Fruit fly (Drosophila melanogaster) whole organism, embryonic: ENCODE data around the gene CG31832.

Experiments
- ATbp ChIP-seq: fragments of 200-800 bp; sonication (Bioruptor generic); optimal IDR thresholded peaks from 2 replicates; lab custom pipeline; 2017; ENCODE audit warnings: missing biosample characterization, mild to moderate bottlenecking, missing genetic modification characterization, missing genetic modification reagents
- Bgb ChIP-seq: fragments of 200-800 bp; sonication (Bioruptor generic); IDR thresholded peaks from 2 replicates; pipeline ENCODE4 v1.3.6; 2022; ENCODE audit warnings: missing biosample characterization, missing genetic modification characterization; ENCODE audit not compliant: partially characterized antibody
- BtbVII ChIP-seq: fragments of 200-800 bp; sonication (Bioruptor generic); optimal IDR thresholded peaks from 3 replicates; lab custom pipeline; 2017; ENCODE audit warnings: missing biosample characterization, mild to moderate bottlenecking, missing genetic modification characterization
- CG10209 ChIP-seq: fragments of 200-800 bp; sonication (Bioruptor generic); optimal IDR thresholded peaks from 3 replicates; lab custom pipeline; 2017; ENCODE audit warnings: missing biosample characterization, mild to moderate bottlenecking, missing genetic modification characterization, missing genetic modification reagents
- CG10565 ChIP-seq: fragments of 200-800 bp; sonication (Bioruptor generic); optimal IDR thresholded peaks from 3 replicates; lab custom pipeline; 2016; ENCODE audit warnings: missing biosample characterization, mild to moderate bottlenecking, missing genetic modification characterization
- CG13894 ChIP-seq: fragments of 200-800 bp; sonication (Bioruptor generic); optimal IDR thresholded peaks from 3 replicates; lab custom pipeline; 2018; ENCODE audit warnings: missing biosample characterization, mild to moderate bottlenecking, missing genetic modification characterization, moderate library complexity
- CG14710 ChIP-seq: fragments of 200-800 bp; sonication (Bioruptor generic); optimal IDR thresholded peaks from 3 replicates; lab custom pipeline; 2019; ENCODE audit warnings: missing biosample characterization, mild to moderate bottlenecking, missing genetic modification characterization, moderate library complexity
- CG15269 ChIP-seq: fragments of 200-800 bp; sonication (Bioruptor generic); optimal IDR thresholded peaks from 2 replicates; lab custom pipeline; 2018; ENCODE audit warnings: missing biosample characterization, mild to moderate bottlenecking, missing genetic modification characterization, moderate library complexity
- CG15479 ChIP-seq: fragments of 200-800 bp; sonication (Bioruptor generic); optimal IDR thresholded peaks from 3 replicates; lab custom pipeline; 2019; ENCODE audit warnings: missing biosample characterization, mild to moderate bottlenecking, missing genetic modification characterization, moderate library complexity
- CG18764 ChIP-seq: fragments of 200-800 bp; sonication (Bioruptor generic); optimal IDR thresholded peaks from 3 replicates; lab custom pipeline; 2016; ENCODE audit warnings: missing biosample characterization, missing genetic modification characterization
- CG2116 ChIP-seq: fragments of 200-800 bp; sonication (Bioruptor generic); optimal IDR thresholded peaks from 3 replicates; lab custom pipeline; 2018; ENCODE audit warnings: missing biosample characterization, mild to moderate bottlenecking, missing genetic modification characterization
- CG3065 ChIP-seq: fragments of 200-800 bp; sonication (Bioruptor generic); optimal IDR thresholded peaks from 2 replicates; lab custom pipeline; 2016; ENCODE audit warnings: missing biosample characterization, missing genetic modification characterization
- CG32532 ChIP-seq: fragments of 200-800 bp; sonication (Bioruptor generic); IDR thresholded peaks from 2 replicates; pipeline ENCODE4 v1.3.6; 2022; ENCODE audit warnings: missing biosample characterization, missing genetic modification characterization
- CG6813 ChIP-seq: fragments of 200-800 bp; sonication (Bioruptor generic); optimal IDR thresholded peaks from 2 replicates; lab custom pipeline; 2017; ENCODE audit warnings: missing biosample characterization, missing genetic modification characterization, mild to moderate bottlenecking, moderate library complexity, missing genetic modification reagents
- CG8290 ChIP-seq, 3 experiments: fragments of 200-800 bp; sonication (Bioruptor generic); optimal IDR thresholded peaks; 2 replicates each; lab custom pipeline; 2016 to 2019; ENCODE audit warnings: missing biosample characterization in 3 of 3, missing genetic modification characterization in 3 of 3, mild to moderate bottlenecking in 2 of 3, moderate library complexity in 1 of 3
- CG9797 ChIP-seq: fragments of 200-800 bp; sonication (Bioruptor generic); optimal IDR thresholded peaks from 3 replicates; lab custom pipeline; 2018; ENCODE audit warnings: missing biosample characterization, mild to moderate bottlenecking, missing genetic modification characterization
- Chrac-16 ChIP-seq: fragments of 200-800 bp; sonication (Bioruptor generic); optimal IDR thresholded peaks from 3 replicates; lab custom pipeline; 2016; ENCODE audit warnings: missing biosample characterization, missing genetic modification characterization
- CrebB ChIP-seq: fragments of 200-800 bp; sonication (Bioruptor generic); optimal IDR thresholded peaks from 3 replicates; lab custom pipeline; 2018; ENCODE audit warnings: missing biosample characterization, mild to moderate bottlenecking, missing genetic modification characterization
- Dip3 ChIP-seq: fragments of 200-800 bp; sonication (Bioruptor generic); optimal IDR thresholded peaks from 3 replicates; lab custom pipeline; 2016; ENCODE audit warnings: missing biosample characterization, missing genetic modification characterization
- E2f1 ChIP-seq: fragments of 200-800 bp; sonication (Bioruptor generic); IDR thresholded peaks from 2 replicates; pipeline ENCODE4 v1.3.6; 2022; ENCODE audit warnings: missing biosample characterization, missing genetic modification characterization
- Ets97D ChIP-seq: fragments of 200-800 bp; sonication (Bioruptor generic); optimal IDR thresholded peaks from 3 replicates; lab custom pipeline; 2016; ENCODE audit warnings: missing biosample characterization, missing genetic modification characterization
- Fer1 ChIP-seq: fragments of 200-800 bp; sonication (Bioruptor generic); optimal IDR thresholded peaks from 2 replicates; lab custom pipeline; 2017; ENCODE audit warnings: missing biosample characterization, mild to moderate bottlenecking, missing genetic modification characterization
- Fer2 ChIP-seq: fragments of 200-800 bp; sonication (Bioruptor generic); optimal IDR thresholded peaks from 2 replicates; lab custom pipeline; 2018; ENCODE audit warnings: missing biosample characterization, mild to moderate bottlenecking, missing genetic modification characterization, moderate library complexity
- GATAe ChIP-seq: fragments of 200-800 bp; sonication (Bioruptor generic); conservative IDR thresholded peaks from 2 replicates; pipeline ENCODE4 v1.3.6; 2022; ENCODE audit warnings: missing biosample characterization, missing genetic modification characterization
- Hr3 ChIP-seq: fragments of 200-800 bp; sonication (Bioruptor generic); optimal IDR thresholded peaks from 3 replicates; lab custom pipeline; 2016; ENCODE audit warnings: missing biosample characterization, missing genetic modification characterization
- Hsf ChIP-seq: fragments of 200-800 bp; sonication (Bioruptor generic); optimal IDR thresholded peaks from 3 replicates; lab custom pipeline; 2016; ENCODE audit warnings: missing biosample characterization, missing genetic modification characterization
- Jarid2 ChIP-seq: fragments of 200-800 bp; sonication (Bioruptor generic); optimal IDR thresholded peaks from 3 replicates; lab custom pipeline; 2017; ENCODE audit warnings: mild to moderate bottlenecking, missing biosample characterization, missing genetic modification reagents, missing genetic modification characterization
- MBD-R2 ChIP-seq: fragments of 200-800 bp; sonication (Bioruptor generic); IDR thresholded peaks from 2 replicates; pipeline ENCODE4 v1.3.6; 2022; ENCODE audit warnings: missing biosample characterization, missing genetic modification characterization
- MESR4 ChIP-seq: fragments of 200-800 bp; sonication (Bioruptor generic); optimal IDR thresholded peaks from 2 replicates; lab custom pipeline; 2018; ENCODE audit warnings: missing biosample characterization, mild to moderate bottlenecking, missing genetic modification characterization, moderate library complexity
- Med ChIP-seq: fragments of 200-800 bp; sonication (Bioruptor generic); peaks from one replicate; lab custom pipeline; 2016; ENCODE audit warnings: missing biosample characterization, missing genetic modification characterization, mild to moderate bottlenecking, inconsistent platforms, moderate library complexity
- abd-A ChIP-seq: fragments of 200-800 bp; sonication (Bioruptor generic); optimal IDR thresholded peaks from 3 replicates; lab custom pipeline; 2019; ENCODE audit warnings: missing biosample characterization, mild to moderate bottlenecking, missing genetic modification characterization, moderate library complexity
- aop ChIP-seq: fragments of 200-800 bp; sonication (Bioruptor generic); IDR thresholded peaks from 2 replicates; pipeline ENCODE4 v1.3.6; 2022; ENCODE audit warnings: missing biosample characterization, missing genetic modification characterization
- ash1 ChIP-seq: fragments of 200-800 bp; sonication (Bioruptor generic); optimal IDR thresholded peaks from 2 replicates; lab custom pipeline; 2018; ENCODE audit warnings: missing biosample characterization, mild to moderate bottlenecking, missing genetic modification characterization
- bab2 ChIP-seq: fragments of 200-800 bp; sonication (Bioruptor generic); optimal IDR thresholded peaks from 2 replicates; lab custom pipeline; 2016; ENCODE audit warnings: missing biosample characterization, missing genetic modification characterization
- cas ChIP-seq: fragments of 200-800 bp; sonication (Bioruptor generic); IDR thresholded peaks from 2 replicates; pipeline ENCODE4 v1.3.6; 2022; ENCODE audit warnings: missing biosample characterization, missing genetic modification characterization
- chif ChIP-seq, 2 experiments: fragments of 200-800 bp; sonication (Bioruptor generic); optimal IDR thresholded peaks; 3 replicates each; lab custom pipeline; 2016; ENCODE audit warnings: missing biosample characterization in 2 of 2, missing genetic modification characterization in 2 of 2
- chn ChIP-seq: fragments of 200-800 bp; sonication (Bioruptor generic); optimal IDR thresholded peaks from 2 replicates; lab custom pipeline; 2016; ENCODE audit warnings: missing biosample characterization, missing genetic modification characterization
- ems ChIP-seq: fragments of 200-800 bp; sonication (Bioruptor generic); optimal IDR thresholded peaks from 3 replicates; lab custom pipeline; 2016; ENCODE audit warnings: missing biosample characterization, missing genetic modification characterization
- exex ChIP-seq: fragments of 200-800 bp; sonication (Bioruptor generic); optimal IDR thresholded peaks from 4 replicates; lab custom pipeline; 2018; ENCODE audit warnings: missing biosample characterization, mild to moderate bottlenecking, missing genetic modification characterization, moderate library complexity
- fd3F ChIP-seq: fragments of 200-800 bp; sonication (Bioruptor generic); optimal IDR thresholded peaks from 2 replicates; lab custom pipeline; 2018; ENCODE audit warnings: missing biosample characterization, mild to moderate bottlenecking, missing genetic modification characterization, moderate library complexity
- fru ChIP-seq: fragments of >200 bp; optimal IDR thresholded peaks from 2 replicates; lab custom pipeline; 2017
- hbn ChIP-seq: fragments of 200-800 bp; sonication (Bioruptor generic); IDR thresholded peaks from 2 replicates; pipeline ENCODE4 v1.3.6; 2022; ENCODE audit warnings: missing biosample characterization, missing genetic modification characterization; ENCODE audit not compliant: partially characterized antibody
- ken ChIP-seq: fragments of 200-800 bp; sonication (Bioruptor generic); IDR thresholded peaks from 3 replicates; pipeline ENCODE4 v1.3.6; 2022; ENCODE audit warnings: missing biosample characterization, missing genetic modification characterization
- knrl ChIP-seq: fragments of 200-800 bp; sonication (Bioruptor generic); IDR thresholded peaks from 3 replicates; pipeline ENCODE4 v1.3.6; 2022; ENCODE audit warnings: missing biosample characterization, missing genetic modification characterization; ENCODE audit not compliant: partially characterized antibody
- tgo ChIP-seq: fragments of 200-800 bp; sonication (Bioruptor generic); IDR thresholded peaks from 3 replicates; pipeline ENCODE4 v1.3.6; 2022; ENCODE audit warnings: missing biosample characterization, missing genetic modification characterization
- tio ChIP-seq: fragments of 200-800 bp; sonication (Bioruptor generic); optimal IDR thresholded peaks from 2 replicates; lab custom pipeline; 2017; ENCODE audit warnings: missing biosample characterization, missing genetic modification characterization, inconsistent platforms
- unc-4 ChIP-seq: fragments of 200-800 bp; sonication (Bioruptor generic); IDR thresholded peaks from 2 replicates; pipeline ENCODE4 v1.3.6; 2022; ENCODE audit warnings: missing biosample characterization, missing genetic modification characterization; ENCODE audit not compliant: partially characterized antibody
- zen2 ChIP-seq: fragments of 200-800 bp; sonication (Bioruptor generic); IDR thresholded peaks from 3 replicates; pipeline ENCODE4 v1.3.6; 2022; ENCODE audit warnings: missing biosample characterization, missing genetic modification characterization; ENCODE audit not compliant: partially characterized antibody

The CG31832 gene

DNA sequence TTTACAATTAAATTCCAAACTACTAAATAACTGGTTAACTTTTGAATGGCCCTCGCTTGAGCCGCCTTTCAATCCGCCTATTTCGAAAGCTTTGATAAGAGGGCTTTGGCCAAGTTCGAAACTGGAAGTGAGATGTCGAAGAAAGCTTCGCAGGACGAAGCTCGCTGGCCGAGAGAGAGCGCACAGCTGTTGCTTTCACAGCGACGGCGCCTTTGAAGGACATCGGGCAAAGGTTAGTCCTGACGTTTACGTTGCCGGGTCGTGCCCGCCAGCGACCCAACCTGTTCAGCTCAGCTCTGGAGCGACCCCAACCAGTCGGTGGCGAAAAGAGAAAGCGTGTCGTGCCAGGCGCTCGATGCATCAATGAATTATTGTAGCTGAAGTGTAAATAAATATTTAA, 19.8 kb downstream of the CG31832 start (continued):
- TF ChIP-seq CG8290 (GFP tag; optimal IDR thresholded peaks at IDR 0.05; lab: Kevin White, UChicago) (no peak), CG8290 (tag; optimal IDR thresholded peaks at IDR 0.05; lab: Kevin White, UChicago) (no peak), aop (GFP tag; lab: Robert Waterston, UW) (no peak), Med (peak; percentile 34), Bgb (GFP tag; lab: Robert Waterston, UW) (peak; percentile 31; the same call in 1 of the 2 replicates)
- TF ChIP-seq, all 482 proteins: peak for 11

DNA sequence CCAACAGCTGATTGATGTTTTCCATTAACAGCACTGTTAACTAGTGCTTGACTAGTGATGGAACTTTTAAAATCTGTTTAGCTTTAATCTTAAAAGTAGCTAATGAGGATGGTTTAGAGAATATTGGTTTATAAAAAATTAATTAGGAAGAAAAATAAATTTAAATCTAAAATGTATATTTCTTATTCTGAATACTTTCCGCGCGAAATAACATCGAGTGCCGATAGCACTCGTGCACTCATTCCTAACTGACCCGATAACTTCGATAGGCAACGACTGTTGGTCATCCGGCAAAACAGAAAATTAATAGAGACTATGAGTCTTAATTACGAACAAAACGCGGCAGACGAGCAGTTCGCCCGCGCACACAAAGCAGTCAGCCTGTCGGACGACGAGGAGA, 21.8 kb downstream of the CG31832 start, which contains the start of the genes THG and Rnmt:
THG (minus strand) TSS at position 22 of the 400 bp plus-strand sequence.
Rnmt (plus strand) TSS at position 237 of the 400 bp plus-strand sequence.
- peak; percentile 68 for TF ChIP-seq bab2
- TF ChIP-seq CG3065: peak; percentile 63
- no peak for TF ChIP-seq CG15479
- TF ChIP-seq cas: peak; percentile 80
- peak; percentile 60 for TF ChIP-seq Dip3
- TF ChIP-seq MESR4 (GFP tag; lab: Kevin White, UChicago): peak; percentile 58
- peak; percentile 83 for TF ChIP-seq CG15269
- peak; percentile 84 for TF ChIP-seq CG2116 (GFP tag; lab: Kevin White, UChicago)
- TF ChIP-seq CG10565 (GFP tag; lab: Kevin White, UChicago): no peak
- TF ChIP-seq ems: peak; percentile 78
- peak; percentile 81 for TF ChIP-seq fd3F (GFP tag; lab: Kevin White, UChicago)
- peak; percentile 82 for TF ChIP-seq E2f1 (GFP tag; lab: Robert Waterston, UW)
- peak; percentile 61 for TF ChIP-seq CrebB
- peak; percentile 93 for TF ChIP-seq MBD-R2
- TF ChIP-seq tgo (GFP tag; lab: Robert Waterston, UW): peak; percentile 85
- peak; percentile 30 for TF ChIP-seq Jarid2
- TF ChIP-seq BtbVII (GFP tag; lab: Kevin White, UChicago): peak; percentile 2
- peak; percentile 41 for TF ChIP-seq exex (tag; lab: Kevin White, UChicago)
- TF ChIP-seq fru (lab: Kevin White, UChicago): no peak
- TF ChIP-seq zen2 (GFP tag; lab: Robert Waterston, UW): peak; percentile 49; the same call in 1 of the 3 replicates
- TF ChIP-seq Hsf (GFP tag; lab: Kevin White, UChicago): peak; percentile 84
- peak; percentile 85 for TF ChIP-seq CG14710 (tag; lab: Kevin White, UChicago)
- TF ChIP-seq knrl (GFP tag; lab: Robert Waterston, UW): peak; percentile 89
- peak; percentile 85 for TF ChIP-seq ken (GFP tag; lab: Robert Waterston, UW)
- peak; percentile 8 for TF ChIP-seq abd-A
- peak; percentile 57 for TF ChIP-seq ATbp (GFP tag; lab: Kevin White, UChicago)
- TF ChIP-seq CG32532 (GFP tag; lab: Robert Waterston, UW): peak; percentile 91
- peak; percentile 81 for TF ChIP-seq chn
- TF ChIP-seq Chrac-16 (GFP tag; lab: Kevin White, UChicago): peak; percentile 87
- peak; percentile 96 for TF ChIP-seq Hr3 (GFP tag; lab: Kevin White, UChicago)
- TF ChIP-seq CG6813 (GFP tag; lab: Kevin White, UChicago): peak; percentile 34
- peak; percentile 71 for TF ChIP-seq CG18764 (GFP tag; lab: Kevin White, UChicago)
- no peak for TF ChIP-seq ash1 (GFP tag; lab: Kevin White, UChicago)
- peak; percentile 62 to 69 for TF ChIP-seq chif (GFP tag; optimal IDR thresholded peaks at IDR 0.05; lab: Kevin White, UChicago)
- peak; percentile 71 for TF ChIP-seq Ets97D (GFP tag; lab: Kevin White, UChicago)
- no peak for TF ChIP-seq tio (GFP tag; lab: Kevin White, UChicago)
- 0 out of 2 replicates have a peak, but pooled peaks have one; percentile 35 for TF ChIP-seq GATAe
- TF ChIP-seq hbn: peak; percentile 83
- TF ChIP-seq Fer1 (GFP tag; lab: Kevin White, UChicago): peak; percentile 77
- TF ChIP-seq CG13894 (tag; lab: Kevin White, UChicago): peak; percentile 74
- TF ChIP-seq CG9797 (GFP tag; lab: Kevin White, UChicago): peak; percentile 30
- TF ChIP-seq Fer2 (tag; lab: Kevin White, UChicago): peak; percentile 77
- peak; percentile 70 for TF ChIP-seq CG10209 (GFP tag; lab: Kevin White, UChicago)
- TF ChIP-seq unc-4 (GFP tag; lab: Robert Waterston, UW): peak; percentile 93
